Fruit fly (Drosophila melanogaster) whole organism, wandering third instar larva: ENCODE results near the gene Pxd.

ENCODE experiments used
- Abd-B ChIP-seq: fragments of >200 bp; optimal IDR thresholded peaks from 2 replicates; lab custom pipeline; 2017; ENCODE audit warnings: missing biosample characterization, missing genetic modification characterization
- CG32264 ChIP-seq: fragments of 200-800 bp; sonication (Bioruptor generic); optimal IDR thresholded peaks from 2 replicates; lab custom pipeline; 2016; ENCODE audit warnings: missing biosample characterization, missing genetic modification characterization
- CG9705 ChIP-seq: fragments of 200-800 bp; sonication (Bioruptor generic); optimal IDR thresholded peaks from 2 replicates; lab custom pipeline; 2018; ENCODE audit warnings: missing biosample characterization, mild to moderate bottlenecking, missing genetic modification characterization
- CrebA ChIP-seq: fragments of 200-800 bp; sonication (Bioruptor generic); optimal IDR thresholded peaks from 2 replicates; lab custom pipeline; 2016; ENCODE audit warnings: missing biosample characterization, mild to moderate bottlenecking, missing genetic modification characterization, borderline replicate concordance
- Dfd ChIP-seq: fragments of >200 bp; optimal IDR thresholded peaks from 2 replicates; lab custom pipeline; 2017; ENCODE audit warnings: missing biosample characterization, missing genetic modification characterization
- Dif ChIP-seq: fragments of 200-275, 200-300 bp; sonication (Bioruptor generic); optimal IDR thresholded peaks from 2 replicates; lab custom pipeline; 2018; ENCODE audit warnings: missing biosample characterization, missing genetic modification characterization; ENCODE audit not compliant: partially characterized antibody
- GATAd ChIP-seq: sonication (Bioruptor generic); optimal IDR thresholded peaks from 2 replicates; lab custom pipeline; 2016; ENCODE audit warnings: missing biosample characterization, missing genetic modification characterization
- HLH106 ChIP-seq: fragments of 200-800 bp; optimal IDR thresholded peaks from 3 replicates; lab custom pipeline; 2019; ENCODE audit warnings: missing biosample characterization, mild to moderate bottlenecking, missing genetic modification characterization, moderate library complexity
- Hnf4 ChIP-seq: fragments of 200-800 bp; sonication (Bioruptor generic); optimal IDR thresholded peaks from 2 replicates; lab custom pipeline; 2016; ENCODE audit warnings: missing biosample characterization, mild to moderate bottlenecking, missing genetic modification characterization
- Hr78 ChIP-seq: fragments of >200 bp; optimal IDR thresholded peaks from 2 replicates; lab custom pipeline; 2017; ENCODE audit warnings: missing biosample characterization, missing genetic modification characterization
- Hr83 ChIP-seq: fragments of 200-300 bp; sonication (Bioruptor generic); optimal IDR thresholded peaks from 2 replicates; lab custom pipeline; 2016; ENCODE audit warnings: missing biosample characterization, mild to moderate bottlenecking, missing genetic modification characterization, moderate library complexity; ENCODE audit not compliant: poor library complexity, severe bottlenecking
- Jra ChIP-seq: sonication (Bioruptor generic); optimal IDR thresholded peaks from 2 replicates; lab custom pipeline; 2016; ENCODE audit warnings: missing biosample characterization, missing genetic modification characterization
- Mio ChIP-seq: sonication (Bioruptor generic); optimal IDR thresholded peaks from 2 replicates; lab custom pipeline; 2016; ENCODE audit warnings: missing biosample characterization, missing genetic modification characterization
- Myc ChIP-seq: fragments of >200 bp; optimal IDR thresholded peaks from 2 replicates; lab custom pipeline; 2017
- N ChIP-seq: fragments of >200 bp; optimal IDR thresholded peaks from 2 replicates; lab custom pipeline; 2018; ENCODE audit warnings: missing biosample characterization, missing external identifiers, missing genetic modification characterization
- OdsH ChIP-seq: fragments of 200-800 bp; sonication (Bioruptor generic); optimal IDR thresholded peaks from 2 replicates; lab custom pipeline; 2016; ENCODE audit warnings: missing biosample characterization, mild to moderate bottlenecking, missing genetic modification characterization
- Rel ChIP-seq, 2 experiments: fragments of 200-800 bp; sonication (Bioruptor generic) in 1 of 2; optimal IDR thresholded peaks; 2 replicates in 1 of 2; 3 replicates in 1 of 2; lab custom pipeline; 2016 to 2019; ENCODE audit warnings: mild to moderate bottlenecking in 2 of 2, missing biosample characterization in 2 of 2, missing genetic modification characterization in 2 of 2, moderate library complexity in 1 of 2
- Sp1 ChIP-seq: fragments of 200-800 bp; sonication (Bioruptor generic); optimal IDR thresholded peaks from 3 replicates; lab custom pipeline; 2019; ENCODE audit warnings: missing biosample characterization, mild to moderate bottlenecking, missing genetic modification characterization, moderate library complexity
- Vsx2 ChIP-seq: fragments of 200-300, 225-300 bp; sonication (Bioruptor generic); optimal IDR thresholded peaks from 2 replicates; lab custom pipeline; 2018; ENCODE audit warnings: missing biosample characterization, missing genetic modification characterization; ENCODE audit not compliant: partially characterized antibody
- br ChIP-seq: fragments of 200-800 bp; sonication (Bioruptor generic); optimal IDR thresholded peaks from 2 replicates; lab custom pipeline; 2016; ENCODE audit warnings: missing biosample characterization, missing genetic modification characterization
- brk ChIP-seq: fragments of 200-800 bp; sonication (Bioruptor generic); optimal IDR thresholded peaks from 2 replicates; lab custom pipeline; 2016; ENCODE audit warnings: missing biosample characterization, mild to moderate bottlenecking, missing genetic modification characterization
- dl ChIP-seq, 2 experiments: fragments of 175-275, 200-275 bp in 1 of 2; fragments of 200-275 bp in 1 of 2; sonication (Bioruptor generic); optimal IDR thresholded peaks; lab custom pipeline; 2018; ENCODE audit warnings: mild to moderate bottlenecking in 2 of 2, missing biosample characterization in 2 of 2, missing genetic modification characterization in 2 of 2, moderate library complexity in 2 of 2; ENCODE audit not compliant: partially characterized antibody in 2 of 2, insufficient read depth in 1 of 2
- dmrt93B ChIP-seq: fragments of 200-800 bp; sonication (Bioruptor generic); optimal IDR thresholded peaks from 2 replicates; lab custom pipeline; 2018; ENCODE audit warnings: missing biosample characterization, mild to moderate bottlenecking, missing genetic modification characterization
- dsf ChIP-seq: sonication (Bioruptor generic); optimal IDR thresholded peaks from 2 replicates; lab custom pipeline; 2016; ENCODE audit warnings: missing biosample characterization, missing genetic modification characterization, borderline replicate concordance
- ey ChIP-seq: fragments of 200-800 bp; sonication (Bioruptor generic); optimal IDR thresholded peaks from 2 replicates; lab custom pipeline; 2016; ENCODE audit warnings: missing biosample characterization, missing genetic modification characterization
- foxo ChIP-seq, 2 experiments: fragments of 200-800 bp; sonication (Bioruptor generic); optimal IDR thresholded peaks; 2 replicates in 1 of 2; 3 replicates in 1 of 2; lab custom pipeline; 2016 to 2017; ENCODE audit warnings: missing biosample characterization in 2 of 2, missing genetic modification characterization in 2 of 2
- fru ChIP-seq: fragments of 200-800 bp; sonication (Bioruptor generic); optimal IDR thresholded peaks from 3 replicates; lab custom pipeline; 2016; ENCODE audit warnings: missing biosample characterization, mild to moderate bottlenecking, missing genetic modification characterization
- h ChIP-seq: fragments of 200-800 bp; sonication (Bioruptor generic); optimal IDR thresholded peaks from 3 replicates; lab custom pipeline; 2016; ENCODE audit warnings: missing biosample characterization, mild to moderate bottlenecking, missing genetic modification characterization
- jim ChIP-seq: fragments of 175-275, 200-325 bp; sonication (Bioruptor generic); optimal IDR thresholded peaks from 2 replicates; lab custom pipeline; 2016; ENCODE audit warnings: missing biosample characterization, mild to moderate bottlenecking, missing genetic modification characterization
- lola ChIP-seq: fragments of >200 bp; optimal IDR thresholded peaks from 2 replicates; lab custom pipeline; 2017; ENCODE audit warnings: missing biosample characterization, missing genetic modification characterization
- pan ChIP-seq: fragments of >200 bp; optimal IDR thresholded peaks from 2 replicates; lab custom pipeline; 2017
- psq ChIP-seq: fragments of 200-800 bp; sonication (Bioruptor generic); optimal IDR thresholded peaks from 3 replicates; lab custom pipeline; 2017; ENCODE audit warnings: missing biosample characterization, mild to moderate bottlenecking, missing genetic modification characterization, moderate library complexity
- rgr ChIP-seq: fragments of 200-800 bp; sonication (Bioruptor generic); optimal IDR thresholded peaks from 3 replicates; lab custom pipeline; 2016; ENCODE audit warnings: missing biosample characterization, mild to moderate bottlenecking, missing genetic modification characterization
- sage ChIP-seq: fragments of 200-800 bp; sonication (Bioruptor generic); optimal IDR thresholded peaks from 2 replicates; lab custom pipeline; 2016; ENCODE audit warnings: missing biosample characterization, mild to moderate bottlenecking, missing genetic modification characterization
- sv ChIP-seq: fragments of 200-800 bp; sonication (Bioruptor generic); optimal IDR thresholded peaks from 3 replicates; lab custom pipeline; 2016; ENCODE audit warnings: missing biosample characterization, missing genetic modification characterization
- tai ChIP-seq: sonication (Bioruptor generic); optimal IDR thresholded peaks from 2 replicates; lab custom pipeline; 2016; ENCODE audit warnings: missing biosample characterization, missing genetic modification characterization
- usp ChIP-seq: fragments of >200 bp; optimal IDR thresholded peaks from 2 replicates; lab custom pipeline; 2017; ENCODE audit warnings: missing biosample characterization, missing genetic modification characterization
- woc ChIP-seq: sonication (Bioruptor generic); optimal IDR thresholded peaks from 2 replicates; lab custom pipeline; 2016; ENCODE audit warnings: missing biosample characterization, mild to moderate bottlenecking, missing genetic modification characterization

Pxd gene

dm6 chr3R:17056183-17056904, 42.0 kb downstream of the Pxd start:
- TF ChIP-seq Abd-B (peak; percentile 60), CrebA (peak; percentile 50), fru (peak; percentile 62), Dif (GFP tag; lab: Kevin White, UChicago) (peak; percentile 64), Hnf4 (GFP tag; lab: Kevin White, UChicago) (no peak), ey (no peak), br (peak; percentile 33), Myc (lab: Kevin White, UChicago) (no peak), foxo (GFP tag; optimal IDR thresholded peaks at IDR 0.05; lab: Kevin White, UChicago) (peak; percentile 2 to 25), Mio (GFP tag; lab: Kevin White, UChicago) (no peak), Rel (GFP tag; optimal IDR thresholded peaks at IDR 0.05; lab: Kevin White, UChicago) (peak; percentile 76), Rel (tag; optimal IDR thresholded peaks at IDR 0.05; lab: Kevin White, UChicago) (peak; percentile 23), woc (no peak), Sp1 (peak; percentile 48), Dfd (GFP tag; lab: Kevin White, UChicago) (no peak), GATAd (GFP tag; lab: Kevin White, UChicago) (no peak), Vsx2 (peak; percentile 78), h (GFP tag; lab: Kevin White, UChicago) (peak; percentile 71), sv (GFP tag; lab: Kevin White, UChicago) (no peak), Jra (GFP tag; lab: Kevin White, UChicago) (peak; percentile 8), N (GFP tag; lab: Kevin White, UChicago) (peak; percentile 84), jim (peak; percentile 82), HLH106 (tag; lab: Kevin White, UChicago) (no peak), Hr83 (GFP tag; lab: Kevin White, UChicago) (peak; percentile 52), brk (GFP tag; lab: Kevin White, UChicago) (peak; percentile 94), psq (peak; percentile 56), rgr (GFP tag; lab: Kevin White, UChicago) (peak; percentile 27), dl (GFP tag; optimal IDR thresholded peaks at IDR 0.05; lab: Kevin White, UChicago; ENCODE audit: insufficient read depth in 1 of 2, partially characterized antibody in 2 of 2) (peak; percentile 26 to 31), OdsH (GFP tag; lab: Kevin White, UChicago) (peak; percentile 45), usp (no peak)

- TF ChIP-seq OdsH (GFP tag; lab: Kevin White, UChicago) (no peak), usp (no peak), psq (no peak), sv (GFP tag; lab: Kevin White, UChicago) (no peak), tai (no peak), HLH106 (tag; lab: Kevin White, UChicago) (peak; percentile 4), Abd-B (no peak), woc (no peak), foxo (GFP tag; optimal IDR thresholded peaks at IDR 0.05; lab: Kevin White, UChicago) (peak in 1 of 2 experiments; percentile 38), rgr (GFP tag; lab: Kevin White, UChicago) (peak; percentile 6), dsf (no peak), sage (no peak), dl (GFP tag; optimal IDR thresholded peaks at IDR 0.05; lab: Kevin White, UChicago; ENCODE audit: insufficient read depth in 1 of 2, partially characterized antibody in 2 of 2) (no peak)
Measured at dm6 chr3R:17056905-17057251, 42.5 kb downstream of the Pxd start.

dm6 chr3R:17059100-17059810, 44.9 kb downstream of the Pxd start:
- TF ChIP-seq CG32264 (GFP tag; lab: Kevin White, UChicago) (no peak), rgr (GFP tag; lab: Kevin White, UChicago) (peak; percentile 48), Mio (GFP tag; lab: Kevin White, UChicago) (no peak), brk (GFP tag; lab: Kevin White, UChicago) (peak; percentile 83), Jra (GFP tag; lab: Kevin White, UChicago) (peak; percentile 46), Hr83 (GFP tag; lab: Kevin White, UChicago) (peak; percentile 83), Vsx2 (no peak), psq (peak; percentile 53), dsf (no peak), GATAd (GFP tag; lab: Kevin White, UChicago) (no peak), pan (lab: Kevin White, UChicago) (no peak), HLH106 (tag; lab: Kevin White, UChicago) (peak; percentile 13), OdsH (GFP tag; lab: Kevin White, UChicago) (peak; percentile 60), Hr78 (peak; percentile 14), sage (no peak), Dfd (GFP tag; lab: Kevin White, UChicago) (no peak), Sp1 (peak; percentile 34), N (GFP tag; lab: Kevin White, UChicago) (peak; percentile 72), foxo (GFP tag; optimal IDR thresholded peaks at IDR 0.05; lab: Kevin White, UChicago) (peak in 1 of 2 experiments; percentile 67), lola (GFP tag; lab: Kevin White, UChicago) (no peak), h (GFP tag; lab: Kevin White, UChicago) (peak; percentile 38), dl (GFP tag; optimal IDR thresholded peaks at IDR 0.05; lab: Kevin White, UChicago; ENCODE audit: insufficient read depth in 1 of 2, partially characterized antibody in 2 of 2) (peak in 1 of 2 experiments; percentile 58), Dif (GFP tag; lab: Kevin White, UChicago) (peak; percentile 17), dmrt93B (GFP tag; lab: Kevin White, UChicago) (peak; percentile 60), woc (no peak), CrebA (peak; percentile 12), tai (no peak), sv (GFP tag; lab: Kevin White, UChicago) (no peak), usp (no peak), fru (peak; percentile 69), ey (peak; percentile 70), Hnf4 (GFP tag; lab: Kevin White, UChicago) (no peak), CG9705 (GFP tag; lab: Kevin White, UChicago) (peak; percentile 22)
